Fruit fly (Drosophila melanogaster) whole organism, embryonic: ENCODE results near the gene sloth1.

ENCODE experiments used
- CG10979 ChIP-seq: fragments of 200-800 bp; sonication (Bioruptor generic); optimal IDR thresholded peaks from 2 replicates; lab custom pipeline; 2018; ENCODE audit warnings: missing biosample characterization, mild to moderate bottlenecking, missing genetic modification characterization, moderate library complexity
- CG14050 ChIP-seq: fragments of 200-800 bp; sonication (Bioruptor generic); IDR thresholded peaks from 3 replicates; pipeline ENCODE4 v1.3.6; 2022; ENCODE audit warnings: missing biosample characterization, missing genetic modification characterization
- CG15479 ChIP-seq: fragments of 200-800 bp; sonication (Bioruptor generic); optimal IDR thresholded peaks from 3 replicates; lab custom pipeline; 2019; ENCODE audit warnings: missing biosample characterization, mild to moderate bottlenecking, missing genetic modification characterization, moderate library complexity
- CG15601 ChIP-seq: fragments of 200-800 bp; sonication (Bioruptor generic); optimal IDR thresholded peaks from 3 replicates; lab custom pipeline; 2019; ENCODE audit warnings: missing biosample characterization, mild to moderate bottlenecking, missing genetic modification characterization, moderate library complexity
- CG1647 ChIP-seq: fragments of 200-800 bp; sonication (Bioruptor generic); optimal IDR thresholded peaks from 3 replicates; lab custom pipeline; 2016; ENCODE audit warnings: missing biosample characterization, missing genetic modification characterization
- CG17385 ChIP-seq: fragments of 200-800 bp; sonication (Bioruptor generic); optimal IDR thresholded peaks from 3 replicates; lab custom pipeline; 2018; ENCODE audit warnings: missing biosample characterization, mild to moderate bottlenecking, missing genetic modification characterization
- CG17829 ChIP-seq: fragments of 200-800 bp; optimal IDR thresholded peaks from 2 replicates; lab custom pipeline; 2019; ENCODE audit warnings: missing biosample characterization, mild to moderate bottlenecking, missing genetic modification characterization, moderate library complexity
- CG3163 ChIP-seq: fragments of 200-800 bp; sonication (Bioruptor generic); optimal IDR thresholded peaks from 3 replicates; lab custom pipeline; 2016; ENCODE audit warnings: missing biosample characterization, missing genetic modification characterization
- CG34224 ChIP-seq: fragments of 200-800 bp; sonication (Bioruptor generic); IDR thresholded peaks from 3 replicates; pipeline ENCODE4 v1.3.6; 2022; ENCODE audit warnings: missing biosample characterization, missing genetic modification characterization; ENCODE audit not compliant: partially characterized antibody
- CG43689 ChIP-seq: fragments of 200-800 bp; sonication (Bioruptor generic); IDR thresholded peaks from 2 replicates; pipeline ENCODE4 v1.3.6; 2022; ENCODE audit warnings: missing biosample characterization, missing genetic modification characterization
- CG7928 ChIP-seq: fragments of 200-800 bp; sonication (Bioruptor generic); optimal IDR thresholded peaks from 2 replicates; lab custom pipeline; 2017; ENCODE audit warnings: missing biosample characterization, mild to moderate bottlenecking, missing genetic modification characterization
- CG7963 ChIP-seq: fragments of 200-800 bp; sonication (Bioruptor generic); IDR thresholded peaks from 3 replicates; pipeline ENCODE4 v1.3.6; 2022; ENCODE audit warnings: missing biosample characterization, missing genetic modification characterization; ENCODE audit not compliant: partially characterized antibody
- CG8924 ChIP-seq: fragments of 200-800 bp; optimal IDR thresholded peaks from 3 replicates; lab custom pipeline; 2019; ENCODE audit warnings: missing biosample characterization, mild to moderate bottlenecking, missing genetic modification characterization, moderate library complexity
- CG9215 ChIP-seq: fragments of 200-800 bp; sonication (Bioruptor generic); IDR thresholded peaks from 2 replicates; pipeline ENCODE4 v1.3.6; 2022; ENCODE audit warnings: missing biosample characterization, missing genetic modification characterization
- D ChIP-seq, 2 experiments: fragments of 200-800 bp in 1 of 2; fragments of >200 bp in 1 of 2; sonication (Bioruptor generic) in 1 of 2; optimal IDR thresholded peaks; 2 replicates in 1 of 2; 3 replicates in 1 of 2; lab custom pipeline; 2017; ENCODE audit warnings: mild to moderate bottlenecking in 1 of 2, missing biosample characterization in 1 of 2, missing genetic modification characterization in 1 of 2, missing genetic modification reagents in 1 of 2
- Dbx ChIP-seq: fragments of 200-800 bp; sonication (Bioruptor generic); IDR thresholded peaks from 3 replicates; pipeline ENCODE4 v1.3.6; 2022; ENCODE audit warnings: missing biosample characterization, missing genetic modification characterization
- Ets97D ChIP-seq: fragments of 200-800 bp; sonication (Bioruptor generic); optimal IDR thresholded peaks from 3 replicates; lab custom pipeline; 2016; ENCODE audit warnings: missing biosample characterization, missing genetic modification characterization
- Kr ChIP-seq: fragments of 200-800 bp; sonication (Bioruptor generic); optimal IDR thresholded peaks from 2 replicates; lab custom pipeline; 2017; ENCODE audit warnings: missing biosample characterization, mild to moderate bottlenecking, missing genetic modification characterization
- Max ChIP-seq: fragments of 200-800 bp; sonication (Bioruptor generic); optimal IDR thresholded peaks from 2 replicates; lab custom pipeline; 2016; ENCODE audit warnings: missing biosample characterization, mild to moderate bottlenecking, missing genetic modification characterization
- NK7.1 ChIP-seq: fragments of 200-800 bp; sonication (Bioruptor generic); optimal IDR thresholded peaks from 3 replicates; lab custom pipeline; 2016; ENCODE audit warnings: missing biosample characterization, missing genetic modification characterization
- Stat92E ChIP-seq, 3 experiments: fragments of >200 bp in 2 of 3; fragments of 200-800 bp in 1 of 3; sonication (Bioruptor generic) in 1 of 3; optimal IDR thresholded peaks; 2 replicates each; lab custom pipeline; 2017 to 2019; ENCODE audit warnings: missing biosample characterization in 3 of 3, missing genetic modification characterization in 3 of 3, mild to moderate bottlenecking in 1 of 3, moderate library complexity in 1 of 3
- Trl ChIP-seq, 3 experiments: fragments of >200 bp in 2 of 3; fragments of 200-800 bp in 1 of 3; sonication (Bioruptor generic) in 1 of 3; optimal IDR thresholded peaks; 2 replicates in 1 of 3; 3 replicates in 2 of 3; lab custom pipeline; 2016 to 2017; ENCODE audit warnings: missing biosample characterization in 1 of 3, missing genetic modification characterization in 1 of 3
- ara ChIP-seq: fragments of 200-800 bp; sonication (Bioruptor generic); IDR thresholded peaks from 2 replicates; pipeline ENCODE4 v1.3.6; 2022; ENCODE audit warnings: missing biosample characterization, missing genetic modification characterization
- az2 ChIP-seq: fragments of 200-800 bp; sonication (Bioruptor generic); optimal IDR thresholded peaks from 3 replicates; lab custom pipeline; 2016; ENCODE audit warnings: missing biosample characterization, missing genetic modification characterization
- dan ChIP-seq: fragments of 200-800 bp; sonication (Bioruptor generic); IDR thresholded peaks from 2 replicates; pipeline ENCODE4 v1.3.6; 2022; ENCODE audit warnings: missing biosample characterization, missing genetic modification characterization
- hkb ChIP-seq, 2 experiments: fragments of 200-800 bp in 1 of 2; fragments of >200 bp in 1 of 2; sonication (Bioruptor generic) in 1 of 2; IDR thresholded peaks in 1 of 2; optimal IDR thresholded peaks in 1 of 2; 2 replicates each; pipeline versions ENCODE4 v1.3.6 to Lab custom; 2017 to 2022; ENCODE audit warnings: missing biosample characterization in 1 of 2, missing genetic modification characterization in 1 of 2
- ken ChIP-seq: fragments of 200-800 bp; sonication (Bioruptor generic); IDR thresholded peaks from 3 replicates; pipeline ENCODE4 v1.3.6; 2022; ENCODE audit warnings: missing biosample characterization, missing genetic modification characterization
- klu ChIP-seq: fragments of 200-800 bp; sonication (Bioruptor generic); IDR thresholded peaks from 2 replicates; pipeline ENCODE4 v1.3.6; 2022; ENCODE audit warnings: missing biosample characterization, missing genetic modification characterization
- kni ChIP-seq: fragments of 200-800 bp; sonication (Bioruptor generic); optimal IDR thresholded peaks from 3 replicates; lab custom pipeline; 2017; ENCODE audit warnings: mild to moderate bottlenecking, missing biosample characterization, missing genetic modification reagents, missing genetic modification characterization
- nerfin-1 ChIP-seq: fragments of 200-800 bp; sonication (Bioruptor generic); optimal IDR thresholded peaks from 3 replicates; lab custom pipeline; 2019; ENCODE audit warnings: missing biosample characterization, mild to moderate bottlenecking, missing genetic modification characterization, moderate library complexity
- pfk ChIP-seq: fragments of 200-800 bp; sonication (Bioruptor generic); optimal IDR thresholded peaks from 2 replicates; lab custom pipeline; 2018; ENCODE audit warnings: missing biosample characterization, mild to moderate bottlenecking, missing genetic modification characterization, moderate library complexity
- pros ChIP-seq: fragments of 200-800 bp; sonication (Bioruptor generic); optimal IDR thresholded peaks from 3 replicates; lab custom pipeline; 2019; ENCODE audit warnings: missing biosample characterization, mild to moderate bottlenecking, missing genetic modification characterization, moderate library complexity
- psq ChIP-seq: fragments of 200-800 bp; sonication (Bioruptor generic); optimal IDR thresholded peaks from 2 replicates; lab custom pipeline; 2017; ENCODE audit warnings: missing biosample characterization, missing genetic modification characterization
- sd ChIP-seq: fragments of 200-800 bp; sonication (Bioruptor generic); optimal IDR thresholded peaks from 3 replicates; lab custom pipeline; 2018; ENCODE audit warnings: missing biosample characterization, mild to moderate bottlenecking, missing genetic modification characterization, moderate library complexity
- sens ChIP-seq: fragments of 200-800 bp; sonication (Bioruptor generic); peaks from one replicate; lab custom pipeline; 2016; ENCODE audit warnings: missing biosample characterization, missing genetic modification characterization
- seq ChIP-seq: fragments of 200-800 bp; sonication (Bioruptor generic); IDR thresholded peaks from 2 replicates; pipeline ENCODE4 v1.3.6; 2022; ENCODE audit warnings: missing biosample characterization, missing genetic modification characterization
- tll ChIP-seq, 2 experiments: fragments of 200-800 bp in 1 of 2; fragments of >200 bp in 1 of 2; sonication (Bioruptor generic) in 1 of 2; optimal IDR thresholded peaks; 2 replicates each; lab custom pipeline; 2017 to 2019; ENCODE audit warnings: missing biosample characterization in 2 of 2, missing genetic modification characterization in 2 of 2, mild to moderate bottlenecking in 1 of 2, moderate library complexity in 1 of 2
- trh ChIP-seq: fragments of 200-800 bp; sonication (Bioruptor generic); optimal IDR thresholded peaks from 2 replicates; lab custom pipeline; 2016; ENCODE audit warnings: missing biosample characterization, missing genetic modification characterization
- twi ChIP-seq: fragments of 200-800 bp; optimal IDR thresholded peaks from 2 replicates; lab custom pipeline; 2019; ENCODE audit warnings: missing biosample characterization, mild to moderate bottlenecking, missing genetic modification characterization, moderate library complexity
- unc-4 ChIP-seq: fragments of 200-800 bp; sonication (Bioruptor generic); IDR thresholded peaks from 2 replicates; pipeline ENCODE4 v1.3.6; 2022; ENCODE audit warnings: missing biosample characterization, missing genetic modification characterization; ENCODE audit not compliant: partially characterized antibody
- vvl ChIP-seq: fragments of 200-800 bp; sonication (Bioruptor generic); IDR thresholded peaks from 2 replicates; pipeline ENCODE4 v1.3.6; 2022; ENCODE audit warnings: missing biosample characterization, missing genetic modification characterization
- yki ChIP-seq: fragments of >200 bp; optimal IDR thresholded peaks from 3 replicates; lab custom pipeline; 2018
- z ChIP-seq: fragments of 200-800 bp; sonication (Bioruptor generic); IDR thresholded peaks from 3 replicates; pipeline ENCODE4 v1.3.6; 2022; ENCODE audit warnings: missing biosample characterization, missing genetic modification characterization
- zen ChIP-seq: fragments of 200-800 bp; sonication (Bioruptor generic); optimal IDR thresholded peaks from 3 replicates; lab custom pipeline; 2018; ENCODE audit warnings: missing biosample characterization, mild to moderate bottlenecking, missing genetic modification characterization, moderate library complexity

sloth1 gene

DNA sequence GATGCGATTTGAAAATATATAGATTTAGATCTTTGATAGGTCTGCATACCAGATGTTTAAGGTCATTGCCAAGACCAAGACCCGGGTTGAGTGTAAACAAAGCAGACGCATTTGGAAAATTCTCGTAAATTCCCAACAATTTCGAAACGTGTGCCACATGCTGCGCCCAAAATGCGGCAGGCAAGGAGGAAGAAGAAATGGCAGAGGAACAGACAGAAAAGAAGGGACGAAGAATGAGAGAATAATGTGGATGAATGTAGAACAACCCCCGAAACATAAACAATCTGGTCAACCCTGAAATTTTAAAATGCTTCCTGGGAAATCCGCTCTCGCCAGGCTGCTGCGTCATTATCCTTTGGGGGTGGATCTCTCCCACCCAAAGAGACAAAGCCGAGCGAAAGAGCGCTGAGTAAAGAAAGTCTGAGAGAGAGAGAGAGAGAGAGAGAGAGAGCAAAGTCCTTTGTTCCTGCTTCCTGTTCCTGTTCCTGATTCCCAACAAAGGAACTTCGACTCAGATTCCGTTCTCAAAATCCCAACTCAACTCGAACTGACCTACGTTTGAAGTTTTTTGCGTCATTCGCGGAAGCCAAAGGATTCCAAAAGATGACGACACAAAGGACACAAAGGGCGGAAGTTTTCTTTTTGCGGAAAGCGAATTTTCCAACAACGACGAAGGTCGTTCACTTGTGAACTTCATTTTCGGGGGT lies 22.4 kb upstream of the sloth1 start:
- TF ChIP-seq Stat92E (GFP tag; optimal IDR thresholded peaks at IDR 0.05; lab: Kevin White, UChicago), result peak in 1 of 3 experiments; percentile 18
- TF ChIP-seq unc-4 (GFP tag; lab: Robert Waterston, UW), result no peak
- peak; percentile 99 for TF ChIP-seq twi (tag; lab: Kevin White, UChicago)
- TF ChIP-seq CG17829 (tag; lab: Kevin White, UChicago), result no peak
- 0 out of 2 replicates have a peak, but pooled peaks have one; percentile 43 for TF ChIP-seq seq (GFP tag; lab: Robert Waterston, UW)
- TF ChIP-seq sens, result peak; percentile 46
- TF ChIP-seq klu (GFP tag; lab: Robert Waterston, UW), result no peak
- TF ChIP-seq CG10979 (tag; lab: Kevin White, UChicago), result no peak
- no peak for TF ChIP-seq CG15601 (tag; lab: Kevin White, UChicago)
- TF ChIP-seq CG43689 (GFP tag; lab: Robert Waterston, UW), result no peak
- no peak for TF ChIP-seq NK7.1 (GFP tag; lab: Kevin White, UChicago)
- no peak for TF ChIP-seq dan
- no peak for TF ChIP-seq Dbx (GFP tag; lab: Robert Waterston, UW)
- peak; percentile 32 for TF ChIP-seq CG15479 (GFP tag; lab: Kevin White, UChicago)
- TF ChIP-seq ara (GFP tag; lab: Robert Waterston, UW), result no peak
- TF ChIP-seq Max, result no peak
- TF ChIP-seq pfk (GFP tag; lab: Kevin White, UChicago), result peak; percentile 89
- no peak for TF ChIP-seq CG14050 (GFP tag; lab: Robert Waterston, UW)
- no peak for TF ChIP-seq az2 (GFP tag; lab: Kevin White, UChicago)
- peak; percentile 10 for TF ChIP-seq CG3163 (GFP tag; lab: Kevin White, UChicago)
- peak; percentile 60 for TF ChIP-seq kni (GFP tag; lab: Kevin White, UChicago)
- no peak for TF ChIP-seq CG9215 (GFP tag; lab: Robert Waterston, UW)
- no peak for TF ChIP-seq ken (GFP tag; lab: Robert Waterston, UW)
- peak; percentile 79 for TF ChIP-seq z (GFP tag; lab: Robert Waterston, UW)
- TF ChIP-seq tll (GFP tag; optimal IDR thresholded peaks at IDR 0.05; lab: Kevin White, UChicago), result peak in 1 of 2 experiments; percentile 13
- 0 out of 3 replicates have a peak, but pooled peaks have one; percentile 27 for TF ChIP-seq CG34224 (GFP tag; lab: Robert Waterston, UW)
- TF ChIP-seq CG7963, result no peak
- no peak for TF ChIP-seq hkb (optimal IDR thresholded peaks at IDR 0.05; lab: Kevin White, UChicago)
- TF ChIP-seq hkb (GFP tag; IDR thresholded peaks at IDR 0.05; lab: Robert Waterston, UW), result no peak
- TF ChIP-seq zen (tag; lab: Kevin White, UChicago), result peak; percentile 39
- TF ChIP-seq psq (GFP tag; lab: Kevin White, UChicago), result peak; percentile 26
- TF ChIP-seq sd, result peak; percentile 53
- TF ChIP-seq yki (lab: Kevin White, UChicago), result peak; percentile 62
- TF ChIP-seq Ets97D (GFP tag; lab: Kevin White, UChicago), result no peak
- peak; percentile 0 for TF ChIP-seq CG8924
- TF ChIP-seq CG7928 (GFP tag; lab: Kevin White, UChicago), result no peak
- no peak for TF ChIP-seq trh (GFP tag; lab: Kevin White, UChicago)
- no peak for TF ChIP-seq CG1647 (GFP tag; lab: Kevin White, UChicago)
- peak; percentile 55 for TF ChIP-seq Kr
- no peak for TF ChIP-seq vvl (GFP tag; lab: Robert Waterston, UW)
- peak; percentile 94 for TF ChIP-seq nerfin-1
- TF ChIP-seq D (optimal IDR thresholded peaks at IDR 0.05; lab: Kevin White, UChicago), result peak; percentile 64
- peak; percentile 29 for TF ChIP-seq D (GFP tag; optimal IDR thresholded peaks at IDR 0.05; lab: Kevin White, UChicago)
- TF ChIP-seq CG17385 (GFP tag; lab: Kevin White, UChicago), result peak; percentile 18
- TF ChIP-seq Trl (optimal IDR thresholded peaks at IDR 0.05; lab: Kevin White, UChicago), result peak; percentile 72 to 90
- no peak for TF ChIP-seq Trl (GFP tag; optimal IDR thresholded peaks at IDR 0.05; lab: Kevin White, UChicago)
- TF ChIP-seq pros (GFP tag; lab: Kevin White, UChicago), result peak; percentile 98
